Worm (Caenorhabditis elegans) whole organism, L2 larva: Measurements from ENCODE around the gene str-89.

Source experiments
- aly-2 ChIP-seq: fragments of 150-350 bp; optimal IDR thresholded peaks from 2 replicates; lab custom pipeline; 2014; ENCODE audit warnings: missing biosample characterization, missing genetic modification characterization
- ama-1 ChIP-seq: fragments of 150-350 bp; optimal IDR thresholded peaks from 2 replicates; lab custom pipeline; 2018; ENCODE audit warnings: inconsistent platforms
- blmp-1 ChIP-seq: sonication (generic microtip); optimal IDR thresholded peaks from 2 replicates; lab custom pipeline; 2017; ENCODE audit warnings: missing genetic modification characterization, mild to moderate bottlenecking, missing compliant biosample characterization, antibody characterized with exemption, moderate library complexity; ENCODE audit not compliant: insufficient read depth
- ceh-82 ChIP-seq: fragments of 150-350 bp; optimal IDR thresholded peaks from 2 replicates; lab custom pipeline; 2014; ENCODE audit warnings: missing biosample characterization, missing genetic modification characterization
- elt-3 ChIP-seq: sonication (generic microtip); optimal IDR thresholded peaks from 2 replicates; lab custom pipeline; 2017; ENCODE audit warnings: missing biosample characterization, missing genetic modification characterization
- fos-1 ChIP-seq: fragments of 150-350 bp; optimal IDR thresholded peaks from 2 replicates; lab custom pipeline; 2014; ENCODE audit warnings: missing biosample characterization, missing genetic modification characterization
- nhr-11 ChIP-seq: fragments of 150-350 bp; optimal IDR thresholded peaks from 2 replicates; lab custom pipeline; 2014; ENCODE audit warnings: missing biosample characterization, missing genetic modification characterization
- nhr-237 ChIP-seq: fragments of 150-350 bp; optimal IDR thresholded peaks from 2 replicates; lab custom pipeline; 2014; ENCODE audit warnings: missing biosample characterization, missing genetic modification characterization
- nhr-6 ChIP-seq: fragments of 150-350 bp; optimal IDR thresholded peaks from 2 replicates; lab custom pipeline; 2014; ENCODE audit warnings: missing biosample characterization, missing genetic modification characterization
- nhr-77 ChIP-seq: fragments of 150-350 bp; optimal IDR thresholded peaks from 2 replicates; lab custom pipeline; 2014; ENCODE audit warnings: missing biosample characterization, missing genetic modification characterization
- sma-9 ChIP-seq, 2 experiments: fragments of 150-350 bp in 1 of 2; sonication (generic microtip) in 1 of 2; optimal IDR thresholded peaks; 2 replicates each; lab custom pipeline; 2014 to 2016; ENCODE audit warnings: missing genetic modification characterization in 2 of 2, mild to moderate bottlenecking in 1 of 2, missing biosample characterization in 1 of 2, missing compliant biosample characterization in 1 of 2, missing genetic modification reagents in 1 of 2, moderate library complexity in 1 of 2
- unc-39 ChIP-seq: fragments of 150-350 bp; optimal IDR thresholded peaks from 2 replicates; lab custom pipeline; 2014; ENCODE audit warnings: missing biosample characterization, missing genetic modification characterization
- ztf-11 ChIP-seq: sonication (generic microtip); optimal IDR thresholded peaks from 2 replicates; lab custom pipeline; 2017; ENCODE audit warnings: missing biosample characterization, missing genetic modification characterization
- ztf-4 ChIP-seq: fragments of 150-350 bp; optimal IDR thresholded peaks from 2 replicates; lab custom pipeline; 2014; ENCODE audit warnings: missing biosample characterization, missing genetic modification characterization

- TF ChIP-seq ztf-11 (tag; lab: Kevin White, UChicago) (no peak), blmp-1 (tag; lab: Kevin White, UChicago) (no peak), aly-2 (tag; lab: Kevin White, UChicago) (no peak), ceh-82 (tag; lab: Kevin White, UChicago) (no peak), unc-39 (tag; lab: Kevin White, UChicago) (no peak), nhr-237 (tag; lab: Kevin White, UChicago) (no peak), sma-9 (GFP tag; optimal IDR thresholded peaks at IDR 0.05; lab: Kevin White, UChicago) (no peak), sma-9 (tag; optimal IDR thresholded peaks at IDR 0.05; lab: Kevin White, UChicago) (no peak), nhr-77 (tag; lab: Kevin White, UChicago) (no peak), fos-1 (tag; lab: Kevin White, UChicago) (no peak), ztf-4 (tag; lab: Kevin White, UChicago) (no peak), nhr-6 (no peak), ama-1 (lab: Kevin White, UChicago) (no peak), nhr-11 (tag; lab: Kevin White, UChicago) (no peak), elt-3 (tag; lab: Kevin White, UChicago) (no peak)
Measured at ce11 chrV:17665906-17666305, 2.7 kb upstream of the str-89 start, which contains the start of gene F59A1.11.
